Fruit fly (Drosophila melanogaster) S2 (cell line): ENCODE data around the gene Skp2.

Experiments used
- CG8478 ChIP-seq: fragments of >200 bp; optimal IDR thresholded peaks from 2 replicates; lab custom pipeline; 2018
- CTCF ChIP-seq, 2 experiments: fragments of >200 bp; optimal IDR thresholded peaks; 2 replicates each; lab custom pipeline; 2018

DNA sequence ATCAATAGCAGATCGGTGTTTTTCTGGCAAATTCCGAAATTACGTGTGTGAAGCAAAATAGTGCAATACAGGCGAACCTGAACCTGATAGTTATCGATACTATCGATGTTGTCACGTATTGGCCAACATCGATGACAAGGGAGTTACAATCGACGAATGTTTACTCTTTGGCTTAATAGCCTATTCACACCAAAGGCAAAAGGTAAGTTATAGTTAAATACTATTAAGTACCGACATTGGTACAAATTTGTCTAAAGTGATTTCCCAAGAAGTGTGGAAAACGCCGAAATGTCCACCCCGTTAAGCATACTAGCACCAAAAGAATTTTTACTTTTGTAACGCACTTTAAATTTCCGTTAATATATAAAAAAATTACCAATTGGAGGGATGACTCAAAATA lies 3.5 kb downstream of the Skp2 start, which contains the start of gene CG9776:
- TF ChIP-seq CTCF (optimal IDR thresholded peaks at IDR 0.05; lab: Kevin White, UChicago) (peak; percentile 18 to 34), CG8478 (no peak)
